Fruit fly (Drosophila melanogaster) whole organism, wandering third instar larva: Measurements from ENCODE around the gene CG10041.

Experiments used
- Abd-B ChIP-seq: fragments of >200 bp; optimal IDR thresholded peaks from 2 replicates; lab custom pipeline; 2017; ENCODE audit warnings: missing biosample characterization, missing genetic modification characterization
- CG32264 ChIP-seq: fragments of 200-800 bp; sonication (Bioruptor generic); optimal IDR thresholded peaks from 2 replicates; lab custom pipeline; 2016; ENCODE audit warnings: missing biosample characterization, missing genetic modification characterization
- CG9705 ChIP-seq: fragments of 200-800 bp; sonication (Bioruptor generic); optimal IDR thresholded peaks from 2 replicates; lab custom pipeline; 2018; ENCODE audit warnings: missing biosample characterization, mild to moderate bottlenecking, missing genetic modification characterization
- CrebA ChIP-seq: fragments of 200-800 bp; sonication (Bioruptor generic); optimal IDR thresholded peaks from 2 replicates; lab custom pipeline; 2016; ENCODE audit warnings: missing biosample characterization, mild to moderate bottlenecking, missing genetic modification characterization, borderline replicate concordance
- Dfd ChIP-seq: fragments of >200 bp; optimal IDR thresholded peaks from 2 replicates; lab custom pipeline; 2017; ENCODE audit warnings: missing biosample characterization, missing genetic modification characterization
- Dif ChIP-seq: fragments of 200-275, 200-300 bp; sonication (Bioruptor generic); optimal IDR thresholded peaks from 2 replicates; lab custom pipeline; 2018; ENCODE audit warnings: missing biosample characterization, missing genetic modification characterization; ENCODE audit not compliant: partially characterized antibody
- GATAd ChIP-seq: sonication (Bioruptor generic); optimal IDR thresholded peaks from 2 replicates; lab custom pipeline; 2016; ENCODE audit warnings: missing biosample characterization, missing genetic modification characterization
- HLH106 ChIP-seq: fragments of 200-800 bp; optimal IDR thresholded peaks from 3 replicates; lab custom pipeline; 2019; ENCODE audit warnings: missing biosample characterization, mild to moderate bottlenecking, missing genetic modification characterization, moderate library complexity
- Hnf4 ChIP-seq: fragments of 200-800 bp; sonication (Bioruptor generic); optimal IDR thresholded peaks from 2 replicates; lab custom pipeline; 2016; ENCODE audit warnings: missing biosample characterization, mild to moderate bottlenecking, missing genetic modification characterization
- Hr78 ChIP-seq: fragments of >200 bp; optimal IDR thresholded peaks from 2 replicates; lab custom pipeline; 2017; ENCODE audit warnings: missing biosample characterization, missing genetic modification characterization
- Hr83 ChIP-seq: fragments of 200-300 bp; sonication (Bioruptor generic); optimal IDR thresholded peaks from 2 replicates; lab custom pipeline; 2016; ENCODE audit warnings: missing biosample characterization, mild to moderate bottlenecking, missing genetic modification characterization, moderate library complexity; ENCODE audit not compliant: poor library complexity, severe bottlenecking
- Jra ChIP-seq: sonication (Bioruptor generic); optimal IDR thresholded peaks from 2 replicates; lab custom pipeline; 2016; ENCODE audit warnings: missing biosample characterization, missing genetic modification characterization
- Mio ChIP-seq: sonication (Bioruptor generic); optimal IDR thresholded peaks from 2 replicates; lab custom pipeline; 2016; ENCODE audit warnings: missing biosample characterization, missing genetic modification characterization
- Myc ChIP-seq: fragments of >200 bp; optimal IDR thresholded peaks from 2 replicates; lab custom pipeline; 2017
- N ChIP-seq: fragments of >200 bp; optimal IDR thresholded peaks from 2 replicates; lab custom pipeline; 2018; ENCODE audit warnings: missing biosample characterization, missing external identifiers, missing genetic modification characterization
- OdsH ChIP-seq: fragments of 200-800 bp; sonication (Bioruptor generic); optimal IDR thresholded peaks from 2 replicates; lab custom pipeline; 2016; ENCODE audit warnings: missing biosample characterization, mild to moderate bottlenecking, missing genetic modification characterization
- Rel ChIP-seq, 2 experiments: fragments of 200-800 bp; sonication (Bioruptor generic) in 1 of 2; optimal IDR thresholded peaks; 2 replicates in 1 of 2; 3 replicates in 1 of 2; lab custom pipeline; 2016 to 2019; ENCODE audit warnings: mild to moderate bottlenecking in 2 of 2, missing biosample characterization in 2 of 2, missing genetic modification characterization in 2 of 2, moderate library complexity in 1 of 2
- Sp1 ChIP-seq: fragments of 200-800 bp; sonication (Bioruptor generic); optimal IDR thresholded peaks from 3 replicates; lab custom pipeline; 2019; ENCODE audit warnings: missing biosample characterization, mild to moderate bottlenecking, missing genetic modification characterization, moderate library complexity
- Vsx2 ChIP-seq: fragments of 200-300, 225-300 bp; sonication (Bioruptor generic); optimal IDR thresholded peaks from 2 replicates; lab custom pipeline; 2018; ENCODE audit warnings: missing biosample characterization, missing genetic modification characterization; ENCODE audit not compliant: partially characterized antibody
- br ChIP-seq: fragments of 200-800 bp; sonication (Bioruptor generic); optimal IDR thresholded peaks from 2 replicates; lab custom pipeline; 2016; ENCODE audit warnings: missing biosample characterization, missing genetic modification characterization
- brk ChIP-seq: fragments of 200-800 bp; sonication (Bioruptor generic); optimal IDR thresholded peaks from 2 replicates; lab custom pipeline; 2016; ENCODE audit warnings: missing biosample characterization, mild to moderate bottlenecking, missing genetic modification characterization
- dl ChIP-seq, 2 experiments: fragments of 175-275, 200-275 bp in 1 of 2; fragments of 200-275 bp in 1 of 2; sonication (Bioruptor generic); optimal IDR thresholded peaks; lab custom pipeline; 2018; ENCODE audit warnings: mild to moderate bottlenecking in 2 of 2, missing biosample characterization in 2 of 2, missing genetic modification characterization in 2 of 2, moderate library complexity in 2 of 2; ENCODE audit not compliant: partially characterized antibody in 2 of 2, insufficient read depth in 1 of 2
- dmrt93B ChIP-seq: fragments of 200-800 bp; sonication (Bioruptor generic); optimal IDR thresholded peaks from 2 replicates; lab custom pipeline; 2018; ENCODE audit warnings: missing biosample characterization, mild to moderate bottlenecking, missing genetic modification characterization
- dsf ChIP-seq: sonication (Bioruptor generic); optimal IDR thresholded peaks from 2 replicates; lab custom pipeline; 2016; ENCODE audit warnings: missing biosample characterization, missing genetic modification characterization, borderline replicate concordance
- ey ChIP-seq: fragments of 200-800 bp; sonication (Bioruptor generic); optimal IDR thresholded peaks from 2 replicates; lab custom pipeline; 2016; ENCODE audit warnings: missing biosample characterization, missing genetic modification characterization
- foxo ChIP-seq, 2 experiments: fragments of 200-800 bp; sonication (Bioruptor generic); optimal IDR thresholded peaks; 2 replicates in 1 of 2; 3 replicates in 1 of 2; lab custom pipeline; 2016 to 2017; ENCODE audit warnings: missing biosample characterization in 2 of 2, missing genetic modification characterization in 2 of 2
- fru ChIP-seq: fragments of 200-800 bp; sonication (Bioruptor generic); optimal IDR thresholded peaks from 3 replicates; lab custom pipeline; 2016; ENCODE audit warnings: missing biosample characterization, mild to moderate bottlenecking, missing genetic modification characterization
- h ChIP-seq: fragments of 200-800 bp; sonication (Bioruptor generic); optimal IDR thresholded peaks from 3 replicates; lab custom pipeline; 2016; ENCODE audit warnings: missing biosample characterization, mild to moderate bottlenecking, missing genetic modification characterization
- jim ChIP-seq: fragments of 175-275, 200-325 bp; sonication (Bioruptor generic); optimal IDR thresholded peaks from 2 replicates; lab custom pipeline; 2016; ENCODE audit warnings: missing biosample characterization, mild to moderate bottlenecking, missing genetic modification characterization
- lola ChIP-seq: fragments of >200 bp; optimal IDR thresholded peaks from 2 replicates; lab custom pipeline; 2017; ENCODE audit warnings: missing biosample characterization, missing genetic modification characterization
- pan ChIP-seq: fragments of >200 bp; optimal IDR thresholded peaks from 2 replicates; lab custom pipeline; 2017
- psq ChIP-seq: fragments of 200-800 bp; sonication (Bioruptor generic); optimal IDR thresholded peaks from 3 replicates; lab custom pipeline; 2017; ENCODE audit warnings: missing biosample characterization, mild to moderate bottlenecking, missing genetic modification characterization, moderate library complexity
- rgr ChIP-seq: fragments of 200-800 bp; sonication (Bioruptor generic); optimal IDR thresholded peaks from 3 replicates; lab custom pipeline; 2016; ENCODE audit warnings: missing biosample characterization, mild to moderate bottlenecking, missing genetic modification characterization
- sage ChIP-seq: fragments of 200-800 bp; sonication (Bioruptor generic); optimal IDR thresholded peaks from 2 replicates; lab custom pipeline; 2016; ENCODE audit warnings: missing biosample characterization, mild to moderate bottlenecking, missing genetic modification characterization
- sv ChIP-seq: fragments of 200-800 bp; sonication (Bioruptor generic); optimal IDR thresholded peaks from 3 replicates; lab custom pipeline; 2016; ENCODE audit warnings: missing biosample characterization, missing genetic modification characterization
- tai ChIP-seq: sonication (Bioruptor generic); optimal IDR thresholded peaks from 2 replicates; lab custom pipeline; 2016; ENCODE audit warnings: missing biosample characterization, missing genetic modification characterization
- usp ChIP-seq: fragments of >200 bp; optimal IDR thresholded peaks from 2 replicates; lab custom pipeline; 2017; ENCODE audit warnings: missing biosample characterization, missing genetic modification characterization
- woc ChIP-seq: sonication (Bioruptor generic); optimal IDR thresholded peaks from 2 replicates; lab custom pipeline; 2016; ENCODE audit warnings: missing biosample characterization, mild to moderate bottlenecking, missing genetic modification characterization

Gene CG10041

DNA sequence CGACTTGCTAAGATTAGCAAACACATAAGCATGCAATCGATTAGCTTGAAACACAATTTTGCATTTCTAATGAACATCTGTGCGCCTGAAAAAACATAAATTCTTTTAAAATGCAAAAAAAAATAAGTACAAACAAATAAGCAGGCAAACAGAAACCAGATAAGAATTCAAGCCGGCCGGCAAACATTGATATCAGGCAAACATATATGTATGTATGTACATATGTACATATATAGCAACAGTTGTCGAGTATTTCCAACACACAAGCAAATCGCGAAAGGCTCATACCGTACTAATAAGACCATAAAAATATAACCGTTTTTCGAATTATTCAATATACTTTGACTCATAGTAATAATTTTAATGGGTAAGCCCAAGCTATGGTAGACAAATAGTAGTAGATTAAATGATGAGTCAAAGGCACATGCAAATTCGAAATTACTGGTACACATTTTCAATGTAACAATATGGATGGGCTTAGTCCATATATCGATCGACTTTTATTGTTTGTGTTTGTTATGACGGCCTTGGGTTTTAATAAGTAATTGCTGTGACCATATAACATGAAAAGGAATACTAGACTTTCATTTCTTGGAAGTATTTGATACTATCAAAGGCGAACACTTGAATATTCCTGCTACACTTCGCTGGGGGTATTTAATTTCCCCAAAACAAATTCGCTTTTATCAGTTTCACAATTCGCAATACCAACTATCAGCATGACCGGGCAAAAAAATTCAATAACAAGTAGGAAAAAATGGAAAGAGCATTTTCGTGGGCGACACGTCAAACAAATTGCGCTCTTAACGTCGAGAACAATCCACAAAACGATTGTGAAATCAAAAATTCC, 18.1 kb upstream of the CG10041 start:
- TF ChIP-seq CG9705 (GFP tag; lab: Kevin White, UChicago) (peak; percentile 39), Dfd (no peak), Jra (no peak), CG32264 (GFP tag; lab: Kevin White, UChicago) (peak; percentile 25), lola (no peak), fru (peak; percentile 6), N (GFP tag; lab: Kevin White, UChicago) (no peak), woc (GFP tag; lab: Kevin White, UChicago) (peak; percentile 27), br (GFP tag; lab: Kevin White, UChicago) (no peak), brk (GFP tag; lab: Kevin White, UChicago) (no peak), usp (GFP tag; lab: Kevin White, UChicago) (no peak), CrebA (GFP tag; lab: Kevin White, UChicago) (peak; percentile 1)

DNA sequence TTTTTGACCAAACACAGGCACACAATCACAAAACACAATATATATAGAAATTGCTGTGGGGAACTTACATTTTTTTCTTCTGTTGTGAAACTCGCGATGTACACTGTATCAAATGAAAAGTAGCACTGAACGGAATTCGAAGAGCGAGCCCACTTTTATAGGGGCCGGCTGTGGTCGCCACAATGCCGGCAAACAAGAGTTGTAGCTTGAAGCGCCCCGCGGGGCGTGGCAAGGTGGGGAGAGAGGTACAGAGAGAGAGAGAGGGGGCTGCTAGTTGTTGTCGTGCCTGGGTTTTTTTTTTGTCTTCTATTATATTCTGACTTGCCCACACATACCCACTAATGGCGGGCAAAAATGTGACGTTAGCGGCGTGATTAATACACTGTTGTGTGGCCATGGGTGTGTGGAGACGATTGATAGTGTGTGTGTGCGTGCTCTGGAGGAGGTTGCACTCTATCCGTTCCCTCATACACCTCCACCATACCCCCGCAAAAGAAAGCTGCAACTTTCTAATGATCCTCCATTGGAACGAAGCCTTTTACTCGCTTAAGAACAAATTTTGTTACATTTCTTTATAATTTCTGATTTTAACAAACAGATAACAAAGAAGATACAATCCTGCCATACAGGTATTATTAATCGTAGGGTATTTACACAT, 17.4 kb upstream of the CG10041 start, which contains the start of gene GstD1:
GstD1 (minus strand) TSS at position 134 of the 658 bp plus-strand sequence.
- TF ChIP-seq usp (GFP tag; lab: Kevin White, UChicago): no peak
- TF ChIP-seq Hr83 (GFP tag; lab: Kevin White, UChicago): peak; percentile 55
- peak; percentile 81 for TF ChIP-seq Dif
- no peak for TF ChIP-seq CG9705 (GFP tag; lab: Kevin White, UChicago)
- TF ChIP-seq CG32264 (GFP tag; lab: Kevin White, UChicago): no peak
- TF ChIP-seq Dfd: no peak
- TF ChIP-seq Myc: no peak
- no peak for TF ChIP-seq Rel (GFP tag; optimal IDR thresholded peaks at IDR 0.05; lab: Kevin White, UChicago)
- TF ChIP-seq Rel (tag; optimal IDR thresholded peaks at IDR 0.05; lab: Kevin White, UChicago): peak; percentile 85
- TF ChIP-seq OdsH (GFP tag; lab: Kevin White, UChicago): peak; percentile 65
- no peak for TF ChIP-seq N (GFP tag; lab: Kevin White, UChicago)
- TF ChIP-seq foxo (GFP tag; optimal IDR thresholded peaks at IDR 0.05; lab: Kevin White, UChicago): peak in 1 of 2 experiments; percentile 71
- no peak for TF ChIP-seq Hr78 (GFP tag; lab: Kevin White, UChicago)
- peak; percentile 65 for TF ChIP-seq HLH106 (tag; lab: Kevin White, UChicago)
- TF ChIP-seq tai (GFP tag; lab: Kevin White, UChicago): no peak
- TF ChIP-seq sv: peak; percentile 34
- TF ChIP-seq Vsx2 (GFP tag; lab: Kevin White, UChicago): peak; percentile 47
- peak; percentile 68 for TF ChIP-seq dmrt93B (GFP tag; lab: Kevin White, UChicago)
- peak; percentile 33 for TF ChIP-seq rgr (GFP tag; lab: Kevin White, UChicago)
- no peak for TF ChIP-seq pan (lab: Kevin White, UChicago)
- no peak for TF ChIP-seq sage
- TF ChIP-seq br (GFP tag; lab: Kevin White, UChicago): peak; percentile 66
- peak; percentile 77 for TF ChIP-seq ey (GFP tag; lab: Kevin White, UChicago)
- peak; percentile 81 for TF ChIP-seq fru
- TF ChIP-seq Mio (GFP tag; lab: Kevin White, UChicago): no peak
- TF ChIP-seq Sp1 (GFP tag; lab: Kevin White, UChicago): peak; percentile 32
- TF ChIP-seq jim (GFP tag; lab: Kevin White, UChicago): peak; percentile 83
- TF ChIP-seq dsf: no peak
- no peak for TF ChIP-seq brk (GFP tag; lab: Kevin White, UChicago)
- no peak for TF ChIP-seq CrebA (GFP tag; lab: Kevin White, UChicago)
- peak; percentile 51 for TF ChIP-seq psq (GFP tag; lab: Kevin White, UChicago)
- TF ChIP-seq Jra: peak; percentile 61
- TF ChIP-seq Abd-B (GFP tag; lab: Kevin White, UChicago): no peak
- peak; percentile 78 for TF ChIP-seq h (GFP tag; lab: Kevin White, UChicago)
- TF ChIP-seq woc (GFP tag; lab: Kevin White, UChicago): peak; percentile 82
- peak; percentile 37 for TF ChIP-seq Hnf4 (GFP tag; lab: Kevin White, UChicago)
- peak; percentile 3 to 20 for TF ChIP-seq dl (GFP tag; optimal IDR thresholded peaks at IDR 0.05; lab: Kevin White, UChicago; ENCODE audit: insufficient read depth in 1 of 2, partially characterized antibody in 2 of 2)
- TF ChIP-seq GATAd (GFP tag; lab: Kevin White, UChicago): no peak
- TF ChIP-seq lola: no peak
